Worm (Caenorhabditis elegans) whole organism, L4 larva: Measurements from ENCODE around the gene memb-1.
A peak's percentile ranks its signal among the peaks of the same experiment; 100 is the strongest.

Experiments
- F10B5.3 ChIP-seq: sonication (generic microtip); optimal IDR thresholded peaks from 2 replicates; lab custom pipeline; 2016; ENCODE audit warnings: mild to moderate bottlenecking, missing genetic modification characterization, missing compliant biosample characterization
- F44E2.7 ChIP-seq: fragments of 200-800 bp; sonication (Bioruptor generic); IDR thresholded peaks from 2 replicates; pipeline ENCODE4 v2.1.2; 2022; ENCODE audit warnings: missing genetic modification characterization, missing compliant biosample characterization
- R02D3.7 ChIP-seq: fragments of 150-350 bp; sonication (generic microtip); optimal IDR thresholded peaks from 3 replicates; lab custom pipeline; 2014; ENCODE audit warnings: missing biosample characterization, missing genetic modification characterization
- Y75B8A.6 ChIP-seq: fragments of 200-800 bp; sonication (Bioruptor generic); IDR thresholded peaks from 2 replicates; pipeline ENCODE4 v1.3.6; 2022; ENCODE audit warnings: missing genetic modification reagents, missing genetic modification characterization, missing compliant biosample characterization
- aha-1 ChIP-seq: fragments of 150-350 bp; peaks from one replicate; lab custom pipeline; 2014; ENCODE audit warnings: missing biosample characterization, missing genetic modification characterization
- attf-4 ChIP-seq: sonication (generic microtip); optimal IDR thresholded peaks from 3 replicates; lab custom pipeline; 2017; ENCODE audit warnings: missing biosample characterization, missing genetic modification characterization
- ctbp-1 ChIP-seq: fragments of 200-800 bp; sonication (Bioruptor generic); IDR thresholded peaks from 2 replicates; pipeline ENCODE4 v1.3.6; 2022; ENCODE audit warnings: missing genetic modification reagents, missing genetic modification characterization, missing compliant biosample characterization
- daf-16 ChIP-seq, 3 experiments: sonication (generic microtip); optimal IDR thresholded peaks; 2 replicates each; lab custom pipeline; 2016 to 2017; ENCODE audit warnings: missing genetic modification characterization in 3 of 3, missing genetic modification reagents in 3 of 3, mild to moderate bottlenecking in 2 of 3, missing compliant biosample characterization in 2 of 3, missing biosample characterization in 1 of 3, moderate library complexity in 1 of 3
- daf-8 ChIP-seq: fragments of 200-800 bp; sonication (Bioruptor generic); IDR thresholded peaks from 2 replicates; pipeline ENCODE4 v1.3.6; 2022; ENCODE audit warnings: missing genetic modification characterization, missing compliant biosample characterization
- dmd-6 ChIP-seq: fragments of 200-800 bp; sonication (Bioruptor generic); IDR thresholded peaks from 2 replicates; pipeline ENCODE4 v1.3.6; 2022; ENCODE audit warnings: missing genetic modification reagents, missing genetic modification characterization, missing compliant biosample characterization
- dve-1 ChIP-seq: sonication (generic microtip); optimal IDR thresholded peaks from 2 replicates; lab custom pipeline; 2017; ENCODE audit warnings: antibody characterized with exemption, mild to moderate bottlenecking, missing genetic modification characterization, missing compliant biosample characterization; ENCODE audit not compliant: insufficient read depth
- hif-1 ChIP-seq, 2 experiments: sonication (generic microtip); optimal IDR thresholded peaks; 2 replicates each; lab custom pipeline; 2016 to 2017; ENCODE audit warnings: missing compliant biosample characterization in 2 of 2, missing genetic modification characterization in 2 of 2, missing genetic modification reagents in 2 of 2, missing genotype in 2 of 2, mild to moderate bottlenecking in 1 of 2
- hlh-11 ChIP-seq: fragments of 200-800 bp; sonication (Bioruptor generic); optimal IDR thresholded peaks from 2 replicates; lab custom pipeline; 2018; ENCODE audit warnings: mild to moderate bottlenecking, missing genetic modification characterization, missing compliant biosample characterization
- hlh-30 ChIP-seq: sonication (generic microtip); optimal IDR thresholded peaks from 2 replicates; lab custom pipeline; 2017; ENCODE audit warnings: antibody characterized with exemption, mild to moderate bottlenecking, missing genetic modification characterization, missing compliant biosample characterization; ENCODE audit not compliant: insufficient read depth
- hmg-1.1 ChIP-seq: fragments of 200-800 bp; sonication (Bioruptor generic); IDR thresholded peaks from 2 replicates; pipeline ENCODE4 v1.3.6; 2022; ENCODE audit warnings: missing genetic modification reagents, missing genetic modification characterization, missing compliant biosample characterization
- lim-7 ChIP-seq: fragments of 200-800 bp; sonication (Bioruptor generic); IDR thresholded peaks from 2 replicates; pipeline ENCODE4 v1.3.6; 2022; ENCODE audit warnings: missing genetic modification characterization, missing compliant biosample characterization
- lin-15B ChIP-seq: fragments of 150-350 bp; sonication (generic microtip); optimal IDR thresholded peaks from 3 replicates; lab custom pipeline; 2014; ENCODE audit warnings: missing biosample characterization, missing genetic modification characterization
- lin-38 ChIP-seq: fragments of 200-800 bp; sonication (Bioruptor generic); IDR thresholded peaks from 2 replicates; pipeline ENCODE4 v1.3.6; 2022; ENCODE audit warnings: missing genetic modification reagents, missing genetic modification characterization, missing compliant biosample characterization
- lin-39 ChIP-seq: fragments of 150-350 bp; optimal IDR thresholded peaks from 2 replicates; lab custom pipeline; 2014; ENCODE audit warnings: missing biosample characterization, missing genetic modification reagents, missing genetic modification characterization
- lsy-2 ChIP-seq, 2 experiments: fragments of 150-350 bp in 1 of 2; sonication (generic microtip) in 1 of 2; optimal IDR thresholded peaks; 2 replicates each; lab custom pipeline; 2014 to 2017; ENCODE audit warnings: missing biosample characterization in 2 of 2, missing genetic modification characterization in 2 of 2
- madf-5 ChIP-seq, 2 experiments: fragments of 200-800 bp; sonication (Bioruptor generic); IDR thresholded peaks; 2 replicates each; pipeline ENCODE4 v1.3.6; 2022; ENCODE audit warnings: missing compliant biosample characterization in 2 of 2, missing genetic modification characterization in 2 of 2
- mdl-1 ChIP-seq, 2 experiments: fragments of 150-350 bp in 1 of 2; sonication (generic microtip) in 1 of 2; optimal IDR thresholded peaks; 2 replicates each; lab custom pipeline; 2014 to 2017; ENCODE audit warnings: missing biosample characterization in 2 of 2, missing genetic modification characterization in 2 of 2
- mep-1 ChIP-seq: fragments of 150-350 bp; sonication (generic microtip); optimal IDR thresholded peaks from 3 replicates; lab custom pipeline; 2014; ENCODE audit warnings: missing biosample characterization, missing genetic modification characterization
- mxl-3 ChIP-seq: fragments of 200-800 bp; sonication (Bioruptor generic); optimal IDR thresholded peaks from 2 replicates; lab custom pipeline; 2018; ENCODE audit warnings: mild to moderate bottlenecking, missing genetic modification characterization, missing compliant biosample characterization
- nhr-102 ChIP-seq: sonication (generic microtip); optimal IDR thresholded peaks from 2 replicates; lab custom pipeline; 2016; ENCODE audit warnings: mild to moderate bottlenecking, missing genetic modification characterization, moderate library complexity, missing compliant biosample characterization
- nhr-11 ChIP-seq: fragments of 150-350 bp; optimal IDR thresholded peaks from 2 replicates; lab custom pipeline; 2014; ENCODE audit warnings: missing biosample characterization, missing genetic modification characterization
- nhr-25 ChIP-seq: sonication (generic microtip); optimal IDR thresholded peaks from 2 replicates; lab custom pipeline; 2017; ENCODE audit warnings: missing genetic modification characterization, mild to moderate bottlenecking, missing compliant biosample characterization, antibody characterized with exemption, moderate library complexity, borderline replicate concordance; ENCODE audit not compliant: insufficient read depth
- nhr-28 ChIP-seq: fragments of 150-350 bp; optimal IDR thresholded peaks from 2 replicates; lab custom pipeline; 2014; ENCODE audit warnings: missing biosample characterization, missing genetic modification characterization
- nhr-41 ChIP-seq: fragments of 200-800 bp; sonication (Bioruptor generic); IDR thresholded peaks from 2 replicates; pipeline ENCODE4 v1.3.6; 2022; ENCODE audit warnings: missing genetic modification reagents, missing genetic modification characterization, missing compliant biosample characterization
- nhr-48 ChIP-seq: sonication (generic microtip); optimal IDR thresholded peaks from 2 replicates; lab custom pipeline; 2016; ENCODE audit warnings: mild to moderate bottlenecking, missing genetic modification characterization, missing compliant biosample characterization
- nhr-6 ChIP-seq: fragments of 150-350 bp; optimal IDR thresholded peaks from 2 replicates; lab custom pipeline; 2014; ENCODE audit warnings: missing biosample characterization, missing genetic modification characterization
- nhr-76 ChIP-seq: fragments of 150-350 bp; optimal IDR thresholded peaks from 2 replicates; lab custom pipeline; 2014; ENCODE audit warnings: missing biosample characterization, missing genetic modification characterization
- nhr-77 ChIP-seq: fragments of 150-350 bp; optimal IDR thresholded peaks from 2 replicates; lab custom pipeline; 2014; ENCODE audit warnings: missing biosample characterization, missing genetic modification characterization
- pha-4 ChIP-seq, 2 experiments: fragments of 150-350 bp in 1 of 2; fragments of 200-800 bp in 1 of 2; sonication (Bioruptor generic) in 1 of 2; IDR thresholded peaks in 1 of 2; optimal IDR thresholded peaks in 1 of 2; 2 replicates each; pipeline versions ENCODE4 v1.3.6 to Lab custom; 2014 to 2022; ENCODE audit warnings: missing genetic modification characterization in 2 of 2, missing genetic modification reagents in 2 of 2, missing biosample characterization in 1 of 2, missing compliant biosample characterization in 1 of 2
- pqm-1 ChIP-seq: sonication (generic microtip); optimal IDR thresholded peaks from 2 replicates; lab custom pipeline; 2017; ENCODE audit warnings: missing biosample characterization, missing genetic modification characterization
- sdz-12 ChIP-seq: fragments of 200-800 bp; sonication (Bioruptor generic); optimal IDR thresholded peaks from 2 replicates; lab custom pipeline; 2018; ENCODE audit warnings: mild to moderate bottlenecking, missing genetic modification characterization, missing compliant biosample characterization
- spr-1 ChIP-seq: sonication (generic microtip); optimal IDR thresholded peaks from 2 replicates; lab custom pipeline; 2016; ENCODE audit warnings: mild to moderate bottlenecking, missing genetic modification characterization, missing compliant biosample characterization
- unc-62 ChIP-seq, 3 experiments: fragments of 150-350 bp in 1 of 3; sonication (generic microtip); optimal IDR thresholded peaks in 2 of 3; peaks in 1 of 3; 1 replicate in 1 of 3; 2 replicates in 2 of 3; lab custom pipeline; 2014 to 2017; ENCODE audit warnings: missing biosample characterization in 3 of 3, missing genetic modification characterization in 3 of 3, missing genetic modification reagents in 3 of 3, missing genotype in 1 of 3
- zag-1 ChIP-seq: fragments of 150-350 bp; optimal IDR thresholded peaks from 2 replicates; lab custom pipeline; 2014; ENCODE audit warnings: missing biosample characterization, missing genetic modification characterization
- zip-11 ChIP-seq: fragments of 200-800 bp; sonication (Bioruptor generic); IDR thresholded peaks from 2 replicates; pipeline ENCODE4 v1.3.6; 2022; ENCODE audit warnings: missing genetic modification characterization, missing compliant biosample characterization
- zip-2 ChIP-seq: fragments of 150-350 bp; optimal IDR thresholded peaks from 2 replicates; lab custom pipeline; 2014; ENCODE audit warnings: missing biosample characterization, missing genetic modification characterization
- ztf-11 ChIP-seq: fragments of 150-350 bp; optimal IDR thresholded peaks from 2 replicates; lab custom pipeline; 2014; ENCODE audit warnings: missing biosample characterization, missing genetic modification characterization

The memb-1 gene

DNA sequence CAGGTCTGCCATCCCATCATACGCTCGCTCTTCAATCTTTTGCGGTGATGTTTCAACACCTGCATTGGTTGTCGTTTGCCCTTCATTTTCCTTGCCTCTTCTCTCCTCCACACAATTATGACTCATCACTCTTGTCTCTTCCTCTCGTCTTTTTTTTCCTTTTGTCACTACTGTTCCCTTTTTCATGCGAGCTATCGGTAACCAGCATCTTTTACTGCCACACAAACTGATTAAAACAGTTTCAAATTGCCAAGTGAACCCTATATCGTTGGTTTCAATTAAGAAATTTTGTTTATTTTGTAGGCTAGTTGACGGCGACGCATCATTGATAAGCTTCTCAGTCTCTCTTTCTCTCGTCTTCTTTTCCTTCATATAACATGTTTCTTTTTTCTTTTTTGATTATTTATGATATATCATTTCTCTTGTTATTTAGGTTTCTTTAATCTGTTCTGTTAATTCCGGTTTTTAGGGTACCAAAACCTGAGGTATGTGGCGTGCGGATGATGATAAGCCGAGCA, 4.9 kb upstream of the memb-1 start, which contains the start of gene ZK899.1 (continued):
- TF ChIP-seq daf-16 (GFP tag; optimal IDR thresholded peaks at IDR 0.05; lab: Kevin White, UChicago): peak; percentile 10 to 66
- TF ChIP-seq daf-16 (tag; optimal IDR thresholded peaks at IDR 0.05; lab: Kevin White, UChicago): peak; percentile 91
- no peak for TF ChIP-seq hmg-1.1 (GFP tag; lab: Robert Waterston, UW)
- no peak for TF ChIP-seq F44E2.7 (GFP tag; lab: Robert Waterston, UW)
- no peak for TF ChIP-seq nhr-76 (tag; lab: Kevin White, UChicago)
- TF ChIP-seq R02D3.7 (tag; lab: Kevin White, UChicago): no peak
- no peak for TF ChIP-seq sdz-12 (GFP tag; lab: Kevin White, UChicago)
- TF ChIP-seq zip-2 (tag; lab: Kevin White, UChicago): no peak
- TF ChIP-seq nhr-48 (tag; lab: Kevin White, UChicago): peak; percentile 20
- no peak for TF ChIP-seq ctbp-1
- TF ChIP-seq nhr-41: no peak
- peak; percentile 29 for TF ChIP-seq mxl-3 (GFP tag; lab: Kevin White, UChicago)
- TF ChIP-seq nhr-25 (tag; lab: Kevin White, UChicago): no peak
- peak; percentile 85 for TF ChIP-seq dmd-6 (GFP tag; lab: Robert Waterston, UW)
- no peak for TF ChIP-seq zag-1 (tag; lab: Kevin White, UChicago)
- TF ChIP-seq daf-8: no peak

DNA sequence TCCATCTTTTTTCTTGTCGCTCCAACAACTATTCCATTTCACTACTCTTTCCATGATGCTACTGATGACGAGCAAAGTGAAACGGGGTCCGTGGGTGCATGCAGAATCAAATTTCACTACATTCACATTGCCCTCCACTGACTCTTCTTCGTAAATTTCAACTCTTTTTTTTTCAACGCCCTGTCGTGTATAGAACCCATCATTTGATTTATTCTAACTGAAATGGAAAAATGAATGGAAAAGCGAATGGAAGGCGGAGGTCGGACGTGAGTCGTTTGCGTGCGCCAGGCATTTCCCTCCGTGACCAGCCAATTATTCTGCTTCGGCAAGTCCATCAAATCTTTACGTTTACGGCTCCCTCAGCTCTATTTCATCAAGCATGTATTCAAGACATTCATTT, 2.5 kb upstream of the memb-1 start:
- no peak for TF ChIP-seq lin-15B
- no peak for TF ChIP-seq Y75B8A.6
- no peak for TF ChIP-seq lin-38 (GFP tag; lab: Robert Waterston, UW)
- no peak for TF ChIP-seq ztf-11 (tag; lab: Kevin White, UChicago)
- TF ChIP-seq mep-1: no peak
- no peak for TF ChIP-seq attf-4 (tag; lab: Kevin White, UChicago)

DNA sequence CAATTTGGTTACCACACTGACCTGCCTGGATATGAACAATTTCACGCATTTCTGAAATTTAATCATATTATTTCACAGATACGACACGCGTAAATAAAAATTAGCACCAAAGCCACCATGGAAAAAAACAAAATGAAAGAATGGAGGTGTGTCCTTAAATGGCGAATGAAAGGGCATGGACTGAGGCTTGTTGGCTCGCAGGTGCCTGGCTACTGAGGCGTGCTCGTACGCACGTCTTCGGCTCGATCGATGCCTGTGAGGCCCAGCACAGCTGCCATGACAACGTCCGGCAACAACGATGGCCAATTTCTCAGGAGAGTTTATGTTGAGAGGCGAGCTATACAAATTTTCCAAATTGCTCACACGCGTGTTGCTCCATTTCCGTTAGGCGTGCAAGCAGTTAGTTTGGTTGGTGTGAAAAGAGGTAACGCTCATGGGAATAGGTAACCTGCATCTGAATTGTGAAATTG, 4.5 kb downstream of the memb-1 start, which contains the start of gene tbb-4:
Gene tbb-4 (minus strand): TSS at position 51 of the 470 bp plus-strand sequence.
- TF ChIP-seq lin-39 (tag; lab: Kevin White, UChicago) (no peak), unc-62 (GFP tag; optimal IDR thresholded peaks at IDR 0.05 in 1 of 2; lab: Kevin White, UChicago) (peak in 1 of 2 experiments; percentile 71), unc-62 (tag; optimal IDR thresholded peaks at IDR 0.05; lab: Kevin White, UChicago) (no peak), aha-1 (no peak), spr-1 (no peak), nhr-76 (tag; lab: Kevin White, UChicago) (no peak), nhr-77 (tag; lab: Kevin White, UChicago) (no peak)

ce11 chrX:9431002-9431482, 10.3 kb downstream of the memb-1 start, which contains the start of gene B0272.3:
Gene B0272.3, plus strand, starts transcription at chrX:9431432.
- no peak for TF ChIP-seq F10B5.3 (tag; lab: Kevin White, UChicago)
- peak; percentile 66 for TF ChIP-seq nhr-102 (tag; lab: Kevin White, UChicago)
- peak; percentile 68 for TF ChIP-seq hlh-30 (tag; lab: Kevin White, UChicago)
- peak; percentile 95 for TF ChIP-seq nhr-28 (tag; lab: Kevin White, UChicago)
- TF ChIP-seq lim-7 (GFP tag; lab: Robert Waterston, UW): no peak
- no peak for TF ChIP-seq zip-11 (GFP tag; lab: Robert Waterston, UW)
- TF ChIP-seq mep-1: peak; percentile 76
- peak; percentile 63 for TF ChIP-seq pqm-1
- peak; percentile 1 to 13 for TF ChIP-seq daf-16 (GFP tag; optimal IDR thresholded peaks at IDR 0.05; lab: Kevin White, UChicago)
- peak; percentile 90 for TF ChIP-seq daf-16 (tag; optimal IDR thresholded peaks at IDR 0.05; lab: Kevin White, UChicago)
- peak; percentile 68 for TF ChIP-seq nhr-77 (tag; lab: Kevin White, UChicago)
- peak in 1 of 2 experiments; percentile 4 for TF ChIP-seq lsy-2 (tag; optimal IDR thresholded peaks at IDR 0.05; lab: Kevin White, UChicago)
- peak; percentile 91 for TF ChIP-seq dve-1 (tag; lab: Kevin White, UChicago)
- TF ChIP-seq nhr-6 (tag; lab: Kevin White, UChicago): peak; percentile 10
- TF ChIP-seq mdl-1 (tag; optimal IDR thresholded peaks at IDR 0.05; lab: Kevin White, UChicago): peak in 1 of 2 experiments; percentile 78
- TF ChIP-seq nhr-25 (tag; lab: Kevin White, UChicago): peak; percentile 41
- TF ChIP-seq mxl-3 (GFP tag; lab: Kevin White, UChicago): peak; percentile 76
- TF ChIP-seq pha-4 (GFP tag; IDR thresholded peaks at IDR 0.05; lab: Robert Waterston, UW): peak; percentile 61; the same call in 1 of the 2 replicates
- TF ChIP-seq pha-4 (tag; optimal IDR thresholded peaks at IDR 0.05; lab: Kevin White, UChicago): no peak
- TF ChIP-seq zip-2 (tag; lab: Kevin White, UChicago): no peak
- TF ChIP-seq unc-62 (GFP tag; optimal IDR thresholded peaks at IDR 0.05 in 1 of 2; lab: Kevin White, UChicago): peak in 1 of 2 experiments; percentile 50
- TF ChIP-seq unc-62 (tag; optimal IDR thresholded peaks at IDR 0.05; lab: Kevin White, UChicago): no peak
- TF ChIP-seq hif-1 (tag; optimal IDR thresholded peaks at IDR 0.05; lab: Kevin White, UChicago): peak in 1 of 2 experiments; percentile 6
- TF ChIP-seq hlh-11 (tag; lab: Kevin White, UChicago): peak; percentile 88
- no peak for TF ChIP-seq madf-5 (GFP tag; IDR thresholded peaks at IDR 0.05; lab: Robert Waterston, UW)
- TF ChIP-seq nhr-11 (tag; lab: Kevin White, UChicago): peak; percentile 83
